Fruit fly (Drosophila melanogaster) whole organism, embryonic: ENCODE results near the gene CG4424.

Experiments
- CG10274 ChIP-seq: fragments of 200-800 bp; sonication (Bioruptor generic); optimal IDR thresholded peaks from 3 replicates; lab custom pipeline; 2017; ENCODE audit warnings: missing biosample characterization, mild to moderate bottlenecking, missing genetic modification characterization
- CG14014 ChIP-seq: fragments of 200-800 bp; sonication (Bioruptor generic); IDR thresholded peaks from 2 replicates; pipeline ENCODE4 v1.3.6; 2022; ENCODE audit warnings: missing biosample characterization, missing genetic modification characterization
- Dad ChIP-seq: fragments of 200-800 bp; sonication (Bioruptor generic); optimal IDR thresholded peaks from 3 replicates; lab custom pipeline; 2016; ENCODE audit warnings: missing biosample characterization, missing genetic modification characterization
- Eip74EF ChIP-seq, 2 experiments: fragments of 200-800 bp in 1 of 2; fragments of >200 bp in 1 of 2; sonication (Bioruptor generic) in 1 of 2; optimal IDR thresholded peaks; 2 replicates each; lab custom pipeline; 2017 to 2019; ENCODE audit warnings: missing biosample characterization in 2 of 2, missing genetic modification characterization in 2 of 2, mild to moderate bottlenecking in 1 of 2, moderate library complexity in 1 of 2
- Fer2 ChIP-seq: fragments of 200-800 bp; sonication (Bioruptor generic); optimal IDR thresholded peaks from 2 replicates; lab custom pipeline; 2018; ENCODE audit warnings: missing biosample characterization, mild to moderate bottlenecking, missing genetic modification characterization, moderate library complexity
- cas ChIP-seq: fragments of 200-800 bp; sonication (Bioruptor generic); IDR thresholded peaks from 2 replicates; pipeline ENCODE4 v1.3.6; 2022; ENCODE audit warnings: missing biosample characterization, missing genetic modification characterization
- cato ChIP-seq: fragments of 200-800 bp; sonication (Bioruptor generic); optimal IDR thresholded peaks from 2 replicates; lab custom pipeline; 2016; ENCODE audit warnings: missing biosample characterization, missing genetic modification characterization, borderline replicate concordance
- dimm ChIP-seq: fragments of 200-800 bp; sonication (Bioruptor generic); IDR thresholded peaks from 2 replicates; pipeline ENCODE4 v1.3.6; 2022; ENCODE audit warnings: missing biosample characterization, missing genetic modification characterization
- lilli ChIP-seq: fragments of 200-800 bp; sonication (Bioruptor generic); optimal IDR thresholded peaks from 3 replicates; lab custom pipeline; 2016; ENCODE audit warnings: missing biosample characterization, missing genetic modification characterization

DNA sequence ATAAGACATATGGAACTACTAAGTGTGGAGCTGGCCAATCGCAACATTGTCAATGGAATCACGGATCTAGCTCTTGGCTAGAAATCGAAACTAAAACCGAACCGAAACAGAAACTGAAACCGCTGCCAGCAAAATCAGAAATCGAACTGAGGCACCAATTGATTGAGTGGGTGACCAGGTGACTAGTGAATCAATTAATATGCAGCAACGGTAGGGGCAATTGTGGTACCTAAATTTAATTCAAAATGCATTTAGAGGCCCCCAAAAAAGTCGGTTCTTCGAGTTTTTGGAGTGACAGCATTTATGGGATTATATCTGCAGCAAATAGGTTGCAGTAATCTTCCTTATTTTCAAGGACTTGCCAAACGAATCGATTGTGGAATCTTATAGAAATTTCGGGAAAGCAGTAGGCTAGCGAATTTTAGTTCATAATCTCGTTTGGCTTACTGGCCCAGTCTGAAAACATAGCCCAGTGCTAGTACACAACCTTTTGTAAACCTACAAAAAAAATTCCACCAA lies 14.4 kb downstream of the CG4424 start, which contains the start of the genes CG17190 and CG4836:
- TF ChIP-seq Eip74EF (GFP tag; optimal IDR thresholded peaks at IDR 0.05; lab: Kevin White, UChicago) (no peak), Dad (no peak), CG14014 (GFP tag; lab: Robert Waterston, UW) (no peak), cato (no peak), lilli (GFP tag; lab: Kevin White, UChicago) (no peak), Fer2 (no peak), dimm (GFP tag; lab: Robert Waterston, UW) (no peak), cas (GFP tag; lab: Robert Waterston, UW) (no peak), CG10274 (no peak)
